Worm (Caenorhabditis elegans): ENCODE measurements around the gene dhc-4.
A peak's percentile ranks its signal among the peaks of the same experiment; 100 is the strongest.

Gene dhc-4

DNA sequence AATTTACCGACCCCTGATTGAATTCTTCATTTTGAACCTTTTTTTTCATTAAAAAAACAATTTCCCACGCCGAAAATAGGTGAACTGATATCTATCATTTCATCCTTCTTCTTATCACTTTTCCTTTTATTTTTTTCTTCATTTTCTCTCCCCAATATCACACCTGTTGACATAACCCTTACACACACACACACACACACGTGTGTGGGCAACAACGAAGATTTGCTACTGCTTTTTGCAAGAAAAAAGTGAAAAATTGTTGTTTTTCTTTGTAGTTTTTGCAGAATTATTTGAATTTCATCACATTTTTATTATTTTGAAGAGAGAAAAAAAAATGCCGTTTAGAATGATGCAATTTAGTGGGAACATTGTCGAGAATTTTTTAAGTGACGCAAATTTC is 70.9 kb downstream of the dhc-4 start:
- TF ChIP-seq blmp-1 (tag; optimal IDR thresholded peaks at IDR 0.05) (peak; percentile 88), C04F5.9 (tag; optimal IDR thresholded peaks at IDR 0.05) (no peak), efl-1 (optimal IDR thresholded peaks at IDR 0.05) (no peak), efl-1 (GFP tag; optimal IDR thresholded peaks at IDR 0.05 in 1 of 2) (peak in 1 of 2 experiments; percentile 86), mdl-1 (tag; optimal IDR thresholded peaks at IDR 0.05) (peak in 1 of 2 experiments; percentile 48), lin-35 (GFP tag; optimal IDR thresholded peaks at IDR 0.05) (peak in 1 of 2 experiments; percentile 20), lin-14 (GFP tag; optimal IDR thresholded peaks at IDR 0.05) (peak; percentile 41), sup-37 (GFP tag; optimal IDR thresholded peaks at IDR 0.05) (no peak)
